Fruit fly (Drosophila melanogaster) whole organism: ENCODE measurements around the gene Ugt36A1.

Experiments
- CG8478 ChIP-seq: fragments of >200 bp; optimal IDR thresholded peaks from 2 replicates; lab custom pipeline; 2018; ENCODE audit warnings: inconsistent platforms
- Dll ChIP-seq: fragments of >200 bp; optimal IDR thresholded peaks from 2 replicates; lab custom pipeline; 2017
- EcR ChIP-seq, 2 experiments: fragments of >200 bp; optimal IDR thresholded peaks; 2 replicates each; lab custom pipeline; 2017; ENCODE audit warnings: missing biosample characterization in 2 of 2, missing genetic modification characterization in 2 of 2, missing genetic modification reagents in 2 of 2
- pan ChIP-seq: fragments of >200 bp; optimal IDR thresholded peaks from 2 replicates; lab custom pipeline; 2017
- psq ChIP-seq: fragments of >200 bp; optimal IDR thresholded peaks from 2 replicates; lab custom pipeline; 2017
- usp ChIP-seq: fragments of >200 bp; optimal IDR thresholded peaks from 2 replicates; lab custom pipeline; 2017; ENCODE audit warnings: missing biosample characterization, missing genetic modification characterization, mixed read lengths

- TF ChIP-seq pan = no peak
- TF ChIP-seq psq (lab: Kevin White, UChicago) = no peak
- no peak for TF ChIP-seq EcR (GFP tag; optimal IDR thresholded peaks at IDR 0.05; lab: Kevin White, UChicago)
- no peak for TF ChIP-seq usp (GFP tag; lab: Kevin White, UChicago)
- no peak for TF ChIP-seq Dll
- no peak for TF ChIP-seq CG8478
Measured at dm6 chr2L:3590797-3591196, 28.1 kb upstream of the Ugt36A1 start.
